Fruit fly (Drosophila melanogaster) whole organism, adult: ENCODE data around the gene Coq6.

Source experiments
- CG7045 ChIP-seq: fragments of 200-800 bp; sonication (Bioruptor generic); optimal IDR thresholded peaks from 2 replicates; lab custom pipeline; 2017; ENCODE audit warnings: missing biosample characterization, mild to moderate bottlenecking, missing genetic modification characterization
- CG7101 ChIP-seq: fragments of 200-800 bp; sonication (Bioruptor generic); optimal IDR thresholded peaks from 2 replicates; lab custom pipeline; 2018; ENCODE audit warnings: missing biosample characterization, mild to moderate bottlenecking, missing genetic modification characterization, moderate library complexity

- TF ChIP-seq CG7045 (GFP tag; lab: Kevin White, UChicago) (no peak), CG7101 (tag; lab: Kevin White, UChicago) (no peak)
These were observed 24.1 kb downstream of the Coq6 start for dm6 chr2L:5507823-5508438.
